Worm (Caenorhabditis elegans): ENCODE measurements around the gene npp-24.

DNA sequence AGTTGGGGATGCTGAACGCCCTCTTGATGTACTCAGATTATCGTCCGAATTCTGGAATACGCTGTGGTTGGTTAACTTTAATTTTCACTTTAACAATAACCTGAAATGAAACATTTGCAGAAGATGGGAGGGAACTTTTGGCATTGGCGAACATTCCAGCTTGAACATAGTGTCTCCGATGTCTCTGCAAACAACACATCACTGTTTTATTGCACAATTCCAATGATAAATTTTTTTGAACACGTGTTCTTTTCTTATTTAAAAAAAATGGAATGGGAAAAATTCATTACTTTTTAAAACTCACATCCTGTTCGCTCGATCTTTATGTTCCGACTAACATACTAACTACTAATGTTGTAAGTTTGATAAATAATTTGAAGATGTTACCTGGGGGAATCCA is 5.2 kb upstream of the npp-24 start, which contains the start of gene fzy-1:
- no peak for TF ChIP-seq unc-62 (GFP tag; optimal IDR thresholded peaks at IDR 0.05)
- TF ChIP-seq nhr-77 (tag; optimal IDR thresholded peaks at IDR 0.05): no peak
- no peak for TF ChIP-seq lsy-2 (tag; optimal IDR thresholded peaks at IDR 0.05)
- no peak for TF ChIP-seq egl-27 (tag; optimal IDR thresholded peaks at IDR 0.05)
- TF ChIP-seq nhr-237 (tag; optimal IDR thresholded peaks at IDR 0.05): no peak
- TF ChIP-seq lin-39 (tag; optimal IDR thresholded peaks at IDR 0.05): no peak
- no peak for TF ChIP-seq peb-1 (tag; optimal IDR thresholded peaks at IDR 0.05)
- no peak for TF ChIP-seq aly-2 (tag; optimal IDR thresholded peaks at IDR 0.05)
- no peak for TF ChIP-seq R02D3.7 (tag; optimal IDR thresholded peaks at IDR 0.05)
- TF ChIP-seq dmd-4 (tag; optimal IDR thresholded peaks at IDR 0.05): no peak
- no peak for TF ChIP-seq nhr-11 (tag; optimal IDR thresholded peaks at IDR 0.05)
- no peak for TF ChIP-seq mbf-1 (tag; optimal IDR thresholded peaks at IDR 0.05)
- no peak for TF ChIP-seq sma-9 (GFP tag; optimal IDR thresholded peaks at IDR 0.05)
- no peak for TF ChIP-seq sma-9 (tag; optimal IDR thresholded peaks at IDR 0.05)
